Fruit fly (Drosophila melanogaster) whole organism, wandering third instar larva: ENCODE data around the gene CG13950.

ENCODE experiments used
- Abd-B ChIP-seq: fragments of >200 bp; optimal IDR thresholded peaks from 2 replicates; lab custom pipeline; 2017; ENCODE audit warnings: missing biosample characterization, missing genetic modification characterization
- CG32264 ChIP-seq: fragments of 200-800 bp; sonication (Bioruptor generic); optimal IDR thresholded peaks from 2 replicates; lab custom pipeline; 2016; ENCODE audit warnings: missing biosample characterization, missing genetic modification characterization
- Dif ChIP-seq: fragments of 200-275, 200-300 bp; sonication (Bioruptor generic); optimal IDR thresholded peaks from 2 replicates; lab custom pipeline; 2018; ENCODE audit warnings: missing biosample characterization, missing genetic modification characterization; ENCODE audit not compliant: partially characterized antibody
- GATAd ChIP-seq: sonication (Bioruptor generic); optimal IDR thresholded peaks from 2 replicates; lab custom pipeline; 2016; ENCODE audit warnings: missing biosample characterization, missing genetic modification characterization
- HLH106 ChIP-seq: fragments of 200-800 bp; optimal IDR thresholded peaks from 3 replicates; lab custom pipeline; 2019; ENCODE audit warnings: missing biosample characterization, mild to moderate bottlenecking, missing genetic modification characterization, moderate library complexity
- Hr83 ChIP-seq: fragments of 200-300 bp; sonication (Bioruptor generic); optimal IDR thresholded peaks from 2 replicates; lab custom pipeline; 2016; ENCODE audit warnings: missing biosample characterization, mild to moderate bottlenecking, missing genetic modification characterization, moderate library complexity; ENCODE audit not compliant: poor library complexity, severe bottlenecking
- Jra ChIP-seq: sonication (Bioruptor generic); optimal IDR thresholded peaks from 2 replicates; lab custom pipeline; 2016; ENCODE audit warnings: missing biosample characterization, missing genetic modification characterization
- Mio ChIP-seq: sonication (Bioruptor generic); optimal IDR thresholded peaks from 2 replicates; lab custom pipeline; 2016; ENCODE audit warnings: missing biosample characterization, missing genetic modification characterization
- Myc ChIP-seq: fragments of >200 bp; optimal IDR thresholded peaks from 2 replicates; lab custom pipeline; 2017
- OdsH ChIP-seq: fragments of 200-800 bp; sonication (Bioruptor generic); optimal IDR thresholded peaks from 2 replicates; lab custom pipeline; 2016; ENCODE audit warnings: missing biosample characterization, mild to moderate bottlenecking, missing genetic modification characterization
- Sp1 ChIP-seq: fragments of 200-800 bp; sonication (Bioruptor generic); optimal IDR thresholded peaks from 3 replicates; lab custom pipeline; 2019; ENCODE audit warnings: missing biosample characterization, mild to moderate bottlenecking, missing genetic modification characterization, moderate library complexity
- Vsx2 ChIP-seq: fragments of 200-300, 225-300 bp; sonication (Bioruptor generic); optimal IDR thresholded peaks from 2 replicates; lab custom pipeline; 2018; ENCODE audit warnings: missing biosample characterization, missing genetic modification characterization; ENCODE audit not compliant: partially characterized antibody
- brk ChIP-seq: fragments of 200-800 bp; sonication (Bioruptor generic); optimal IDR thresholded peaks from 2 replicates; lab custom pipeline; 2016; ENCODE audit warnings: missing biosample characterization, mild to moderate bottlenecking, missing genetic modification characterization
- dl ChIP-seq, 2 experiments: fragments of 175-275, 200-275 bp in 1 of 2; fragments of 200-275 bp in 1 of 2; sonication (Bioruptor generic); optimal IDR thresholded peaks; lab custom pipeline; 2018; ENCODE audit warnings: mild to moderate bottlenecking in 2 of 2, missing biosample characterization in 2 of 2, missing genetic modification characterization in 2 of 2, moderate library complexity in 2 of 2; ENCODE audit not compliant: partially characterized antibody in 2 of 2, insufficient read depth in 1 of 2
- dmrt93B ChIP-seq: fragments of 200-800 bp; sonication (Bioruptor generic); optimal IDR thresholded peaks from 2 replicates; lab custom pipeline; 2018; ENCODE audit warnings: missing biosample characterization, mild to moderate bottlenecking, missing genetic modification characterization
- dsf ChIP-seq: sonication (Bioruptor generic); optimal IDR thresholded peaks from 2 replicates; lab custom pipeline; 2016; ENCODE audit warnings: missing biosample characterization, missing genetic modification characterization, borderline replicate concordance
- ey ChIP-seq: fragments of 200-800 bp; sonication (Bioruptor generic); optimal IDR thresholded peaks from 2 replicates; lab custom pipeline; 2016; ENCODE audit warnings: missing biosample characterization, missing genetic modification characterization
- foxo ChIP-seq, 2 experiments: fragments of 200-800 bp; sonication (Bioruptor generic); optimal IDR thresholded peaks; 2 replicates in 1 of 2; 3 replicates in 1 of 2; lab custom pipeline; 2016 to 2017; ENCODE audit warnings: missing biosample characterization in 2 of 2, missing genetic modification characterization in 2 of 2
- h ChIP-seq: fragments of 200-800 bp; sonication (Bioruptor generic); optimal IDR thresholded peaks from 3 replicates; lab custom pipeline; 2016; ENCODE audit warnings: missing biosample characterization, mild to moderate bottlenecking, missing genetic modification characterization
- jim ChIP-seq: fragments of 175-275, 200-325 bp; sonication (Bioruptor generic); optimal IDR thresholded peaks from 2 replicates; lab custom pipeline; 2016; ENCODE audit warnings: missing biosample characterization, mild to moderate bottlenecking, missing genetic modification characterization
- psq ChIP-seq: fragments of 200-800 bp; sonication (Bioruptor generic); optimal IDR thresholded peaks from 3 replicates; lab custom pipeline; 2017; ENCODE audit warnings: missing biosample characterization, mild to moderate bottlenecking, missing genetic modification characterization, moderate library complexity
- rgr ChIP-seq: fragments of 200-800 bp; sonication (Bioruptor generic); optimal IDR thresholded peaks from 3 replicates; lab custom pipeline; 2016; ENCODE audit warnings: missing biosample characterization, mild to moderate bottlenecking, missing genetic modification characterization
- sage ChIP-seq: fragments of 200-800 bp; sonication (Bioruptor generic); optimal IDR thresholded peaks from 2 replicates; lab custom pipeline; 2016; ENCODE audit warnings: missing biosample characterization, mild to moderate bottlenecking, missing genetic modification characterization
- sv ChIP-seq: fragments of 200-800 bp; sonication (Bioruptor generic); optimal IDR thresholded peaks from 3 replicates; lab custom pipeline; 2016; ENCODE audit warnings: missing biosample characterization, missing genetic modification characterization
- tai ChIP-seq: sonication (Bioruptor generic); optimal IDR thresholded peaks from 2 replicates; lab custom pipeline; 2016; ENCODE audit warnings: missing biosample characterization, missing genetic modification characterization
- usp ChIP-seq: fragments of >200 bp; optimal IDR thresholded peaks from 2 replicates; lab custom pipeline; 2017; ENCODE audit warnings: missing biosample characterization, missing genetic modification characterization
- woc ChIP-seq: sonication (Bioruptor generic); optimal IDR thresholded peaks from 2 replicates; lab custom pipeline; 2016; ENCODE audit warnings: missing biosample characterization, mild to moderate bottlenecking, missing genetic modification characterization

CG13950 gene

DNA sequence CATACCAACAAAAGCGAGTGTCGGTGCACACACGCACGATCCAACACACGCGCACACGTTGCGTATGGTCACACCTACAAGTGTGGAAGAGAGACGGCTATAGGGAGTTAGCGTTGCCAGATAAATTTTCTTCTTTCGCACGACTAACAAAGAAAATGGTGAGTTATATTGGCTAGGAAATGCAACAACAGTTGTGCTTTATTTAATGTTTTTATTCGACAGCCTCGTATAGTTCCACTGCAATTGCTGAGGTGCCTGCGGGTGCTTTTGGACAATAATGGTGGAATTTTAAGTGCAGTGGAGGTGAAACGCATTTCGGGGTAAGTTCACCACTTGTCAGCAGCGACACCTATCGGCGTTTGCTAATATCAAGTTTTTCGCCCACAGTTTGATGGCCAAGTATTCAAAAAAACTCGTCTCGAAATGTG, 11.4 kb downstream of the CG13950 start:
- TF ChIP-seq Jra (GFP tag; lab: Kevin White, UChicago): peak; percentile 26
- TF ChIP-seq rgr (GFP tag; lab: Kevin White, UChicago): peak; percentile 31
- TF ChIP-seq Vsx2 (GFP tag; lab: Kevin White, UChicago): no peak
- no peak for TF ChIP-seq brk (GFP tag; lab: Kevin White, UChicago)
- no peak for TF ChIP-seq dl (GFP tag; optimal IDR thresholded peaks at IDR 0.05; lab: Kevin White, UChicago; ENCODE audit: insufficient read depth in 1 of 2, partially characterized antibody in 2 of 2)
- no peak for TF ChIP-seq Abd-B (GFP tag; lab: Kevin White, UChicago)
- peak; percentile 3 for TF ChIP-seq OdsH (GFP tag; lab: Kevin White, UChicago)
- no peak for TF ChIP-seq sv (GFP tag; lab: Kevin White, UChicago)
- no peak for TF ChIP-seq foxo (GFP tag; optimal IDR thresholded peaks at IDR 0.05; lab: Kevin White, UChicago)
- peak; percentile 15 for TF ChIP-seq GATAd (GFP tag; lab: Kevin White, UChicago)
- peak; percentile 80 for TF ChIP-seq Myc (lab: Kevin White, UChicago)
- peak; percentile 13 for TF ChIP-seq HLH106 (tag; lab: Kevin White, UChicago)
- no peak for TF ChIP-seq dsf
- no peak for TF ChIP-seq sage (GFP tag; lab: Kevin White, UChicago)
- no peak for TF ChIP-seq psq (GFP tag; lab: Kevin White, UChicago)
- TF ChIP-seq Sp1 (GFP tag; lab: Kevin White, UChicago): no peak
- peak; percentile 29 for TF ChIP-seq Dif (GFP tag; lab: Kevin White, UChicago)
- TF ChIP-seq h (GFP tag; lab: Kevin White, UChicago): peak; percentile 34
- TF ChIP-seq Hr83 (GFP tag; lab: Kevin White, UChicago): peak; percentile 55
- TF ChIP-seq CG32264 (GFP tag; lab: Kevin White, UChicago): no peak
- TF ChIP-seq ey (GFP tag; lab: Kevin White, UChicago): no peak
- TF ChIP-seq dmrt93B (GFP tag; lab: Kevin White, UChicago): no peak
- no peak for TF ChIP-seq jim (GFP tag; lab: Kevin White, UChicago)
- TF ChIP-seq Mio (GFP tag; lab: Kevin White, UChicago): no peak

dm6 chr2L:873724-874504, 13.9 kb downstream of the CG13950 start:
- TF ChIP-seq HLH106 (tag; lab: Kevin White, UChicago) (no peak), GATAd (GFP tag; lab: Kevin White, UChicago) (no peak), woc (GFP tag; lab: Kevin White, UChicago) (no peak), usp (GFP tag; lab: Kevin White, UChicago) (no peak), Dif (GFP tag; lab: Kevin White, UChicago) (peak; percentile 45), Jra (GFP tag; lab: Kevin White, UChicago) (no peak), dsf (no peak), Vsx2 (GFP tag; lab: Kevin White, UChicago) (no peak)

- TF ChIP-seq Vsx2 (GFP tag; lab: Kevin White, UChicago) (no peak), tai (no peak), CG32264 (GFP tag; lab: Kevin White, UChicago) (no peak), dl (GFP tag; optimal IDR thresholded peaks at IDR 0.05; lab: Kevin White, UChicago; ENCODE audit: insufficient read depth in 1 of 2, partially characterized antibody in 2 of 2) (no peak), dsf (no peak), Dif (GFP tag; lab: Kevin White, UChicago) (no peak), HLH106 (tag; lab: Kevin White, UChicago) (no peak)
Measured at dm6 chr2L:877002-877401, 17.0 kb downstream of the CG13950 start, which contains the start of gene ninaA. Gene ninaA (plus strand): TSS chr2L:877302.

- TF ChIP-seq Sp1 (GFP tag; lab: Kevin White, UChicago) (no peak), Hr83 (GFP tag; lab: Kevin White, UChicago) (no peak), Myc (lab: Kevin White, UChicago) (peak; percentile 33), dl (GFP tag; optimal IDR thresholded peaks at IDR 0.05; lab: Kevin White, UChicago; ENCODE audit: insufficient read depth in 1 of 2, partially characterized antibody in 2 of 2) (no peak), foxo (GFP tag; optimal IDR thresholded peaks at IDR 0.05; lab: Kevin White, UChicago) (no peak), sv (GFP tag; lab: Kevin White, UChicago) (no peak)
Measured at dm6 chr2L:884970-885369, 25.0 kb downstream of the CG13950 start, which contains the start of gene CG15824. Gene CG15824 (minus strand): TSS chr2L:885141.
